Fruit fly (Drosophila melanogaster) whole organism, embryonic: Measurements from ENCODE around the gene CG2663.

ENCODE experiments used
- ATbp ChIP-seq: fragments of 200-800 bp; sonication (Bioruptor generic); optimal IDR thresholded peaks from 2 replicates; lab custom pipeline; 2017; ENCODE audit warnings: missing biosample characterization, mild to moderate bottlenecking, missing genetic modification characterization, missing genetic modification reagents
- Adf1 ChIP-seq: fragments of 200-800 bp; sonication (Bioruptor generic); IDR thresholded peaks from 2 replicates; pipeline ENCODE4 v1.3.6; 2022; ENCODE audit warnings: missing biosample characterization, missing genetic modification characterization
- CG10462 ChIP-seq: fragments of 200-800 bp; sonication (Bioruptor generic); optimal IDR thresholded peaks from 2 replicates; lab custom pipeline; 2016; ENCODE audit warnings: missing biosample characterization, missing genetic modification characterization
- CG11560 ChIP-seq: fragments of 200-800 bp; sonication (Bioruptor generic); IDR thresholded peaks from 3 replicates; pipeline ENCODE4 v1.3.6; 2022; ENCODE audit warnings: missing biosample characterization, missing genetic modification characterization
- CG11696 ChIP-seq: fragments of 200-800 bp; sonication (Bioruptor generic); IDR thresholded peaks from 2 replicates; pipeline ENCODE4 v1.3.6; 2022; ENCODE audit warnings: missing biosample characterization, missing genetic modification characterization
- CG12104 ChIP-seq: fragments of 200-800 bp; sonication (Bioruptor generic); optimal IDR thresholded peaks from 3 replicates; lab custom pipeline; 2016; ENCODE audit warnings: missing biosample characterization, missing genetic modification characterization
- CG17359 ChIP-seq: fragments of 200-800 bp; sonication (Bioruptor generic); optimal IDR thresholded peaks from 3 replicates; lab custom pipeline; 2018; ENCODE audit warnings: missing biosample characterization, mild to moderate bottlenecking, missing genetic modification characterization, moderate library complexity
- CG2120 ChIP-seq: fragments of 200-800 bp; sonication (Bioruptor generic); optimal IDR thresholded peaks from 3 replicates; lab custom pipeline; 2016; ENCODE audit warnings: missing biosample characterization, missing genetic modification characterization
- CG4328 ChIP-seq: fragments of 200-800 bp; sonication (Bioruptor generic); optimal IDR thresholded peaks from 3 replicates; lab custom pipeline; 2017; ENCODE audit warnings: missing biosample characterization, missing genetic modification reagents, missing genetic modification characterization
- CG4360 ChIP-seq: fragments of 200-800 bp; sonication (Bioruptor generic); IDR thresholded peaks from 2 replicates; pipeline ENCODE4 v1.3.6; 2022; ENCODE audit warnings: missing biosample characterization, missing genetic modification characterization
- CG6683 ChIP-seq: fragments of 200-800 bp; sonication (Bioruptor generic); optimal IDR thresholded peaks from 2 replicates; lab custom pipeline; 2017; ENCODE audit warnings: missing biosample characterization, mild to moderate bottlenecking, missing genetic modification characterization, missing genetic modification reagents
- CG8281 ChIP-seq: fragments of 200-800 bp; sonication (Bioruptor generic); optimal IDR thresholded peaks from 2 replicates; lab custom pipeline; 2018; ENCODE audit warnings: missing biosample characterization, mild to moderate bottlenecking, missing genetic modification characterization, moderate library complexity
- CG8359 ChIP-seq: fragments of 200-800 bp; sonication (Bioruptor generic); optimal IDR thresholded peaks from 2 replicates; lab custom pipeline; 2017; ENCODE audit warnings: missing biosample characterization, mild to moderate bottlenecking, missing genetic modification characterization, borderline replicate concordance
- CoRest ChIP-seq: fragments of 200-800 bp; sonication (Bioruptor generic); optimal IDR thresholded peaks from 3 replicates; lab custom pipeline; 2018; ENCODE audit warnings: missing biosample characterization, mild to moderate bottlenecking, missing genetic modification characterization, moderate library complexity
- Gsc ChIP-seq: fragments of 200-800 bp; sonication (Bioruptor generic); IDR thresholded peaks from 2 replicates; pipeline ENCODE4 v1.3.6; 2022; ENCODE audit warnings: missing biosample characterization, missing genetic modification characterization
- H2.0 ChIP-seq: fragments of 200-800 bp; sonication (Bioruptor generic); IDR thresholded peaks from 2 replicates; pipeline ENCODE4 v1.3.6; 2022; ENCODE audit warnings: missing biosample characterization, missing genetic modification characterization
- HmgD ChIP-seq: fragments of 200-800 bp; sonication (Bioruptor generic); optimal IDR thresholded peaks from 3 replicates; lab custom pipeline; 2016; ENCODE audit warnings: missing biosample characterization, missing genetic modification characterization
- Hmr ChIP-seq: fragments of 200-800 bp; sonication (Bioruptor generic); optimal IDR thresholded peaks from 3 replicates; lab custom pipeline; 2017; ENCODE audit warnings: mild to moderate bottlenecking, missing biosample characterization, missing genetic modification reagents, missing genetic modification characterization
- Lhr ChIP-seq: fragments of 200-800 bp; sonication (Bioruptor generic); optimal IDR thresholded peaks from 3 replicates; lab custom pipeline; 2017; ENCODE audit warnings: mild to moderate bottlenecking, missing biosample characterization, missing genetic modification reagents, missing genetic modification characterization
- Lim3 ChIP-seq: fragments of 200-800 bp; sonication (Bioruptor generic); IDR thresholded peaks from 2 replicates; pipeline ENCODE4 v1.3.6; 2022; ENCODE audit warnings: missing biosample characterization, missing genetic modification characterization
- MTF-1 ChIP-seq: fragments of 200-800 bp; sonication (Bioruptor generic); optimal IDR thresholded peaks from 2 replicates; lab custom pipeline; 2018; ENCODE audit warnings: missing biosample characterization, mild to moderate bottlenecking, missing genetic modification characterization, borderline replicate concordance
- Med ChIP-seq: fragments of 200-800 bp; sonication (Bioruptor generic); peaks from one replicate; lab custom pipeline; 2016; ENCODE audit warnings: missing biosample characterization, missing genetic modification characterization, mild to moderate bottlenecking, inconsistent platforms, moderate library complexity
- Mes4 ChIP-seq: fragments of 200-800 bp; sonication (Bioruptor generic); optimal IDR thresholded peaks from 2 replicates; lab custom pipeline; 2016; ENCODE audit warnings: missing biosample characterization, missing genetic modification characterization
- Oli ChIP-seq: fragments of 200-800 bp; sonication (Bioruptor generic); optimal IDR thresholded peaks from 2 replicates; lab custom pipeline; 2018; ENCODE audit warnings: missing biosample characterization, mild to moderate bottlenecking, missing genetic modification characterization, moderate library complexity
- Sox102F ChIP-seq: fragments of 200-800 bp; sonication (Bioruptor generic); optimal IDR thresholded peaks from 2 replicates; lab custom pipeline; 2018; ENCODE audit warnings: missing biosample characterization, mild to moderate bottlenecking, missing genetic modification characterization, moderate library complexity
- Ssrp ChIP-seq: fragments of 200-800 bp; sonication (Bioruptor generic); optimal IDR thresholded peaks from 2 replicates; lab custom pipeline; 2018; ENCODE audit warnings: missing biosample characterization, mild to moderate bottlenecking, missing genetic modification characterization, moderate library complexity
- abd-A ChIP-seq: fragments of 200-800 bp; sonication (Bioruptor generic); optimal IDR thresholded peaks from 3 replicates; lab custom pipeline; 2019; ENCODE audit warnings: missing biosample characterization, mild to moderate bottlenecking, missing genetic modification characterization, moderate library complexity
- bigmax ChIP-seq: fragments of 200-800 bp; sonication (Bioruptor generic); optimal IDR thresholded peaks from 2 replicates; lab custom pipeline; 2018; ENCODE audit warnings: missing biosample characterization, mild to moderate bottlenecking, missing genetic modification characterization
- cas ChIP-seq: fragments of 200-800 bp; sonication (Bioruptor generic); IDR thresholded peaks from 2 replicates; pipeline ENCODE4 v1.3.6; 2022; ENCODE audit warnings: missing biosample characterization, missing genetic modification characterization
- disco-r ChIP-seq: fragments of 200-800 bp; sonication (Bioruptor generic); optimal IDR thresholded peaks from 2 replicates; lab custom pipeline; 2016; ENCODE audit warnings: missing biosample characterization, missing genetic modification characterization
- dmrt99B ChIP-seq: fragments of 200-800 bp; sonication (Bioruptor generic); optimal IDR thresholded peaks from 2 replicates; lab custom pipeline; 2018; ENCODE audit warnings: missing biosample characterization, mild to moderate bottlenecking, missing genetic modification characterization, moderate library complexity
- dysf ChIP-seq: fragments of 200-800 bp; sonication (Bioruptor generic); IDR thresholded peaks from 3 replicates; pipeline ENCODE4 v1.3.6; 2022; ENCODE audit warnings: missing biosample characterization, missing genetic modification characterization
- emc ChIP-seq: fragments of 200-800 bp; sonication (Bioruptor generic); optimal IDR thresholded peaks from 2 replicates; lab custom pipeline; 2016; ENCODE audit warnings: missing biosample characterization, missing genetic modification characterization
- esg ChIP-seq: fragments of 200-800 bp; sonication (Bioruptor generic); conservative IDR thresholded peaks from 2 replicates; pipeline ENCODE4 v1.3.6; 2022; ENCODE audit warnings: missing biosample characterization, missing genetic modification characterization
- fu2 ChIP-seq: fragments of 200-800 bp; sonication (Bioruptor generic); optimal IDR thresholded peaks from 2 replicates; lab custom pipeline; 2016; ENCODE audit warnings: missing biosample characterization, missing genetic modification characterization
- gsb-n ChIP-seq: fragments of 200-800 bp; sonication (Bioruptor generic); optimal IDR thresholded peaks from 3 replicates; lab custom pipeline; 2018; ENCODE audit warnings: missing biosample characterization, mild to moderate bottlenecking, missing genetic modification characterization
- hth ChIP-seq: fragments of >200 bp; optimal IDR thresholded peaks from 2 replicates; lab custom pipeline; 2017; ENCODE audit warnings: inconsistent platforms
- jigr1 ChIP-seq: fragments of 200-800 bp; sonication (Bioruptor generic); IDR thresholded peaks from 3 replicates; pipeline ENCODE4 v1.3.6; 2022; ENCODE audit warnings: missing biosample characterization, missing genetic modification characterization
- ken ChIP-seq: fragments of 200-800 bp; sonication (Bioruptor generic); IDR thresholded peaks from 3 replicates; pipeline ENCODE4 v1.3.6; 2022; ENCODE audit warnings: missing biosample characterization, missing genetic modification characterization
- kni ChIP-seq: fragments of 200-800 bp; sonication (Bioruptor generic); optimal IDR thresholded peaks from 3 replicates; lab custom pipeline; 2017; ENCODE audit warnings: mild to moderate bottlenecking, missing biosample characterization, missing genetic modification reagents, missing genetic modification characterization
- pita ChIP-seq: fragments of 200-800 bp; sonication (Bioruptor generic); optimal IDR thresholded peaks from 2 replicates; lab custom pipeline; 2017; ENCODE audit warnings: missing biosample characterization, mild to moderate bottlenecking, missing genetic modification characterization
- prd ChIP-seq, 3 experiments: fragments of >200 bp in 2 of 3; fragments of 200-800 bp in 1 of 3; sonication (Bioruptor generic) in 1 of 3; optimal IDR thresholded peaks in 2 of 3; IDR thresholded peaks in 1 of 3; 2 replicates in 2 of 3; 3 replicates in 1 of 3; pipeline versions ENCODE4 v1.3.6 to Lab custom; 2017 to 2022; ENCODE audit warnings: missing biosample characterization in 1 of 3, missing genetic modification characterization in 1 of 3
- shn ChIP-seq: fragments of 200-800 bp; sonication (Bioruptor generic); optimal IDR thresholded peaks from 3 replicates; lab custom pipeline; 2016; ENCODE audit warnings: missing biosample characterization, missing genetic modification characterization
- sqz ChIP-seq: fragments of 200-800 bp; sonication (Bioruptor generic); optimal IDR thresholded peaks from 3 replicates; lab custom pipeline; 2018; ENCODE audit warnings: missing biosample characterization, mild to moderate bottlenecking, missing genetic modification characterization
- stwl ChIP-seq: fragments of 200-800 bp; sonication (Bioruptor generic); optimal IDR thresholded peaks from 3 replicates; lab custom pipeline; 2018; ENCODE audit warnings: missing biosample characterization, mild to moderate bottlenecking, missing genetic modification characterization, moderate library complexity
- tap ChIP-seq: fragments of 200-800 bp; optimal IDR thresholded peaks from 3 replicates; lab custom pipeline; 2019; ENCODE audit warnings: missing biosample characterization, mild to moderate bottlenecking, missing genetic modification characterization, moderate library complexity
- tio ChIP-seq: fragments of 200-800 bp; sonication (Bioruptor generic); optimal IDR thresholded peaks from 2 replicates; lab custom pipeline; 2017; ENCODE audit warnings: missing biosample characterization, missing genetic modification characterization, inconsistent platforms
- tna ChIP-seq: fragments of 200-800 bp; sonication (Bioruptor generic); IDR thresholded peaks from 2 replicates; pipeline ENCODE4 v1.3.6; 2022; ENCODE audit warnings: missing biosample characterization, missing genetic modification characterization; ENCODE audit not compliant: partially characterized antibody
- vnd ChIP-seq: fragments of 200-800 bp; sonication (Bioruptor generic); IDR thresholded peaks from 3 replicates; pipeline ENCODE4 v1.3.6; 2022; ENCODE audit warnings: missing biosample characterization, missing genetic modification characterization; ENCODE audit not compliant: partially characterized antibody
- yki ChIP-seq: fragments of >200 bp; optimal IDR thresholded peaks from 3 replicates; lab custom pipeline; 2018

The CG2663 gene

DNA sequence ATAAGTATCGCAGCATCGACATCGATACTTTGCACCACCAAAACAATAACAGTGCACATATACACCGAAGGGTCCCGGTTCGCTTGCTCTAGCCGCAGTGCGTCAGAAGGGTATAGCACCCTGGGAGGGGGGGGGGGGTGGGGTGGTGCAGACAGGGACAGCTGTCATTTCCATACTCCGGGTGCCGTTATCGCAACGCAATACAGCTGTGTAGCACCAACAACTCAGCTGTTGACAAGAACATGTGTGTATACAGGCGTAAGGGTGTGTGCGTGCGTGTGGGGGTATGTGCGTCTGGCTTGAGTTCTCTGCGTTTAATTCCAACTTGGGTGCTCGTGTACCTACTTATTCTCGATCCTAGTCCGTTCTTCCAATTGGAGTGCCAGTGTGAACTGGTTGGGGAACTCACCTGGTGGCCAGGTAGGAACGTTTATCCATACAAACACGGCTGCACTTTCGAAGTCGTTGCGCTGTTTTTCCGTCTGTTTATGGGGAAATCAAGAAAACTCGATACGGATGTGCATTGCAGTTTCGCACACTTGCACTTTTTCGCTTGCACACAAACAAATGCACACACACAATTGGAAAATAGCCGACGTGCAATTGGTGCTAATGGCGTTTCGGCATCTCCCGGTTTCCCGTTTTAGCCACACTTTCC, 36.3 kb downstream of the CG2663 start (continued):
- TF ChIP-seq sqz, result peak; percentile 13
- no peak for TF ChIP-seq HmgD (GFP tag; lab: Kevin White, UChicago)
- TF ChIP-seq vnd, result no peak
- no peak for TF ChIP-seq CG4360 (GFP tag; lab: Robert Waterston, UW)
- TF ChIP-seq CoRest, result no peak
- TF ChIP-seq CG17359 (tag; lab: Kevin White, UChicago), result no peak
- no peak for TF ChIP-seq gsb-n (tag; lab: Kevin White, UChicago)
- no peak for TF ChIP-seq hth
- TF ChIP-seq Gsc, result no peak
- TF ChIP-seq CG11560, result no peak
- no peak for TF ChIP-seq tna (GFP tag; lab: Robert Waterston, UW)
- TF ChIP-seq Adf1 (GFP tag; lab: Robert Waterston, UW), result peak; percentile 19; the same call in 1 of the 2 replicates
- no peak for TF ChIP-seq CG11696
- TF ChIP-seq dysf (GFP tag; lab: Robert Waterston, UW), result 0 out of 3 replicates have a peak, but pooled peaks have one; percentile 12
- TF ChIP-seq bigmax, result no peak
- no peak for TF ChIP-seq Lim3
- no peak for TF ChIP-seq CG12104 (GFP tag; lab: Kevin White, UChicago)
- TF ChIP-seq Hmr, result peak; percentile 44
- TF ChIP-seq MTF-1 (GFP tag; lab: Kevin White, UChicago), result peak; percentile 28
- TF ChIP-seq fu2 (GFP tag; lab: Kevin White, UChicago), result no peak
- peak; percentile 53 for TF ChIP-seq CG4328 (GFP tag; lab: Kevin White, UChicago)
- no peak for TF ChIP-seq H2.0 (GFP tag; lab: Robert Waterston, UW)
- no peak for TF ChIP-seq Oli (tag; lab: Kevin White, UChicago)
- no peak for TF ChIP-seq CG2120 (GFP tag; lab: Kevin White, UChicago)
- peak; percentile 6 for TF ChIP-seq abd-A
- no peak for TF ChIP-seq CG8359 (GFP tag; lab: Kevin White, UChicago)
- no peak for TF ChIP-seq Sox102F (GFP tag; lab: Kevin White, UChicago)
- no peak for TF ChIP-seq disco-r (GFP tag; lab: Kevin White, UChicago)
- no peak for TF ChIP-seq CG6683
- TF ChIP-seq Ssrp (tag; lab: Kevin White, UChicago), result no peak
- no peak for TF ChIP-seq emc
- peak; percentile 31 for TF ChIP-seq tap (tag; lab: Kevin White, UChicago)
- no peak for TF ChIP-seq prd (optimal IDR thresholded peaks at IDR 0.05; lab: Kevin White, UChicago)
- TF ChIP-seq prd (GFP tag; IDR thresholded peaks at IDR 0.05; lab: Robert Waterston, UW), result no peak
- peak; percentile 83 for TF ChIP-seq kni (GFP tag; lab: Kevin White, UChicago)
- TF ChIP-seq shn (GFP tag; lab: Kevin White, UChicago), result no peak
- TF ChIP-seq Med (GFP tag; lab: Kevin White, UChicago), result no peak
- TF ChIP-seq Mes4 (GFP tag; lab: Kevin White, UChicago), result no peak
- TF ChIP-seq ATbp (GFP tag; lab: Kevin White, UChicago), result no peak
- no peak for TF ChIP-seq Lhr (GFP tag; lab: Kevin White, UChicago)
- TF ChIP-seq stwl, result no peak
- TF ChIP-seq ken (GFP tag; lab: Robert Waterston, UW), result 0 out of 3 replicates have a peak, but pooled peaks have one; percentile 35
- TF ChIP-seq CG8281 (tag; lab: Kevin White, UChicago), result no peak
- TF ChIP-seq yki, result no peak
- no peak for TF ChIP-seq tio (GFP tag; lab: Kevin White, UChicago)
- TF ChIP-seq jigr1 (GFP tag; lab: Robert Waterston, UW), result no peak
- TF ChIP-seq CG10462 (GFP tag; lab: Kevin White, UChicago), result no peak
- no peak for TF ChIP-seq dmrt99B (tag; lab: Kevin White, UChicago)
- no peak for TF ChIP-seq pita (GFP tag; lab: Kevin White, UChicago)
- TF ChIP-seq esg (GFP tag; lab: Robert Waterston, UW), result no peak
- TF ChIP-seq cas (GFP tag; lab: Robert Waterston, UW), result 0 out of 2 replicates have a peak, but pooled peaks have one; percentile 7
